Worm (Caenorhabditis elegans): ENCODE measurements around the gene B0334.4.

The B0334.4 gene

ce11 chrII:11545299-11545951, 49.9 kb downstream of the B0334.4 start, which contains the start of gene dnj-13 (continued):
- TF ChIP-seq swsn-7 (tag; optimal IDR thresholded peaks at IDR 0.05) = peak; percentile 99
- peak; percentile 99 for TF ChIP-seq lin-14 (GFP tag; optimal IDR thresholded peaks at IDR 0.05)
- TF ChIP-seq unc-86 (tag; optimal IDR thresholded peaks at IDR 0.05) = peak; percentile 95

ce11 chrII:11545952-11546325, 50.4 kb downstream of the B0334.4 start:
- TF ChIP-seq lin-35 (GFP tag; optimal IDR thresholded peaks at IDR 0.05) (no peak), zip-4 (GFP tag; optimal IDR thresholded peaks at IDR 0.05) (no peak), egl-27 (tag; optimal IDR thresholded peaks at IDR 0.05) (no peak), mef-2 (tag; optimal IDR thresholded peaks at IDR 0.05) (no peak), ceh-88 (GFP tag; IDR thresholded peaks at IDR 0.05) (no peak), lir-3 (tag; optimal IDR thresholded peaks at IDR 0.05; ENCODE audit: poor library complexity) (no peak), sptf-1 (tag; optimal IDR thresholded peaks at IDR 0.05) (no peak), nhr-76 (tag; optimal IDR thresholded peaks at IDR 0.05) (no peak), dpl-1 (GFP tag; optimal IDR thresholded peaks at IDR 0.05) (no peak), dsc-1 (tag; optimal IDR thresholded peaks at IDR 0.05) (no peak), lin-39 (tag; optimal IDR thresholded peaks at IDR 0.05) (no peak), ceh-63 (GFP tag; optimal IDR thresholded peaks at IDR 0.05) (no peak), F16B12.6 (tag; optimal IDR thresholded peaks at IDR 0.05) (no peak), fkh-4 (tag; optimal IDR thresholded peaks at IDR 0.05; ENCODE audit: borderline replicate concordance) (no peak), nhr-19 (GFP tag; conservative IDR thresholded peaks at IDR 0.05) (no peak), nhr-47 (tag; optimal IDR thresholded peaks at IDR 0.05) (no peak), blmp-1 (tag; optimal IDR thresholded peaks at IDR 0.05) (no peak), nhr-71 (tag; optimal IDR thresholded peaks at IDR 0.05) (no peak)

Data from whole organism, L1 larva.